Worm (Caenorhabditis elegans) whole organism, early embryonic: ENCODE results near the gene srg-37.

ENCODE experiments used
- B0310.2 ChIP-seq: sonication (generic microtip); optimal IDR thresholded peaks from 2 replicates; lab custom pipeline; 2016; ENCODE audit warnings: mild to moderate bottlenecking, missing genetic modification characterization, missing compliant biosample characterization
- F13C5.2 ChIP-seq: sonication (generic microtip); optimal IDR thresholded peaks from 2 replicates; lab custom pipeline; 2017; ENCODE audit warnings: mild to moderate bottlenecking, missing genetic modification characterization, inconsistent platforms, missing compliant biosample characterization
- scrt-1 ChIP-seq: fragments of 200-800 bp; sonication (Bioruptor generic); IDR thresholded peaks from 2 replicates; pipeline ENCODE4 v1.3.6; 2022; ENCODE audit warnings: missing genetic modification characterization, missing compliant biosample characterization
- sea-1 ChIP-seq: fragments of 200-800 bp; sonication (Bioruptor generic); conservative IDR thresholded peaks from 2 replicates; pipeline ENCODE4 v1.3.6; 2022; ENCODE audit warnings: missing genetic modification characterization, missing compliant biosample characterization
- tbx-11 ChIP-seq: fragments of 200-800 bp; sonication (Bioruptor generic); IDR thresholded peaks from 2 replicates; pipeline ENCODE4 v1.3.6; 2022; ENCODE audit warnings: missing genetic modification characterization, missing compliant biosample characterization
- tbx-37 ChIP-seq: fragments of 200-800 bp; sonication (Bioruptor generic); conservative IDR thresholded peaks from 2 replicates; pipeline ENCODE4 v1.3.6; 2022; ENCODE audit warnings: missing genetic modification reagents, missing genetic modification characterization, missing compliant biosample characterization
- tra-4 ChIP-seq: sonication (generic microtip); optimal IDR thresholded peaks from 2 replicates; lab custom pipeline; 2017; ENCODE audit warnings: missing genetic modification characterization, missing compliant biosample characterization

DNA sequence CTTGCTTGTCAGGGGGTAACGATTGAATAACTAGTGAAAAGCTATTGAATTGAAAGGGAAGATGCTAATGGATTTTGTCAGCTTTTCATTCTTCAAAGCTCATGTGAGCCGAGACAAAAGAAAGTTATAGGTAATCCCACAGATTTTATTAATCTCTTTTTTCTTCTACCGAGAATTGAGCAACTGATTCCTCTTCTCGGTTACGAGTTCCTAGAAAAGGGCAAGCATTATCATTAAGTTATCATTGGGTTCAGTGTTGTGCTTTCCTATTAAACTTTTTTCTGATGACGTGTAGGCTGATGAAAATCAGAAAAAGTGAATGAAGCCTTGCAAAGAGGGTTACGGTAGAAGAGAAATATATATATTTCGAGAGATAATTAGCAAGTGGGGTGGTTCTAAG lies 49.2 kb downstream of the srg-37 start:
- TF ChIP-seq B0310.2 (tag; lab: Kevin White, UChicago) (no peak), sea-1 (no peak), tbx-11 (GFP tag; lab: Robert Waterston, UW) (no peak), scrt-1 (no peak), tra-4 (tag; lab: Kevin White, UChicago) (no peak), F13C5.2 (tag; lab: Kevin White, UChicago) (no peak), tbx-37 (GFP tag; lab: Robert Waterston, UW) (no peak)
